Fruit fly (Drosophila melanogaster): Measurements from ENCODE around the gene Vtld.

Gene Vtld

DNA sequence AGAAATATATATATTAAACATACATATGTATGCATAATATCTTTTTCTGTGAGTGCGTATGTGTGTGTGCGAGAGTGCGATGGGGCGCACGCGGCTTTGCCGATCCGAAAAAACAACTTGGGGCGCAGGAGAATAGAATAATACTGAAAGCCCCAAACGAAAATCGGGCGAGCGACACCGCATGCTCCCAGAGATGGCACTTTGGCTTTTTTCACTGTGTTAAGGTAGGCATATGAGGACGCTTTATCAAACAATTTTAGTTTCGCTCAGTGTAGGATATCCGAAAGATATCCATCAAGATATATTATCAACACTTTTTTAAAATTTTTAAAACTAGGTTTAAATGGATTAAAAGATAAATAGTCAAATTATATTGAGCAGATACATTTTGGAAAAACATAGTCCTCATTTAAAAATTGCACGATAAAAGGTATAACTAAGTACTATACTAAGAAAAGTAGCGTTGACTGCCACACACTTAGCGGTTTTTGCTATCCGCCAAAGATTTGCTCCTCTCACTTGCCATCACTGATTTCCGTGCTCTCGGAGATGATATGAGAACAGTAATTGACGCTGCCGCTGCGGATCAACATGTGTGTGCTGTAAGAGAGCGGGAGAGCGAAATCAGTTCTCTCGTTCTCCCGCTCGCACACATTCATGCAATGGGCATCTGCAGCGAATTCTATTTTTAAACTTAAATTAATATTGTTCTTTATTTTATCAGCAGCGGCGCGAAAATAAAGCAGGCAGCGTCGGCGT, 30.9 kb downstream of the Vtld start (continued):
- no peak for TF ChIP-seq CG31388 (GFP tag; optimal IDR thresholded peaks at IDR 0.05)
- peak; percentile 96 for TF ChIP-seq Ets65A (GFP tag)
- no peak for TF ChIP-seq bigmax (GFP tag; optimal IDR thresholded peaks at IDR 0.05)
- TF ChIP-seq tx (GFP tag; optimal IDR thresholded peaks at IDR 0.05): peak; percentile 19
- TF ChIP-seq corto (GFP tag; optimal IDR thresholded peaks at IDR 0.05): no peak

DNA sequence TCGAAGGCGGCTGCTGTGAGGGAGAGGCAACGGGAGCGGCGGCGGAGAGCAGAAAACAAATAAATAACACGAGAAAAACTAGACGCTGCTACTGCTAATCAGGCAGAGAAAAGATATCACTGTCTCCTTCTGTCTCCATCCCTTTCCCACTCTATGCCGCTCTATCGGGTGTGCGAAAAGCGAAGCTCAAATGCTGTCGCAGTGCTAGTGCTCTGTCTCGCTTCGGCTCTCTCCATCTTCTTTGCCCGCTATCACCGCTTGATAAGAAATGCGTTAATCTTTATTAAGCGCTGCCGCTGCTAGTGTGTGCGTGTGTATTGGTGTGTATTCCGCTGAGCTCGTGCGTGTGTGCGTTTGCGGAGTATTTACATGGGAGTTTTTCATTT, 31.5 kb downstream of the Vtld start:
- TF ChIP-seq sqz (GFP tag; optimal IDR thresholded peaks at IDR 0.05) (no peak), tx (GFP tag; optimal IDR thresholded peaks at IDR 0.05) (no peak), abd-A (tag; optimal IDR thresholded peaks at IDR 0.05) (peak; percentile 95), Spps (tag; optimal IDR thresholded peaks at IDR 0.05) (no peak), CG1792 (GFP tag; optimal IDR thresholded peaks at IDR 0.05) (no peak), wdn (GFP tag; IDR thresholded peaks at IDR 0.05) (no peak; the same call in 1 of the 2 replicates), CG34224 (GFP tag; IDR thresholded peaks at IDR 0.05; ENCODE audit: partially characterized antibody) (peak; percentile 58; the same call in 2 of the 3 replicates), crol (GFP tag; IDR thresholded peaks at IDR 0.05) (peak; percentile 86), Camta (GFP tag; optimal IDR thresholded peaks at IDR 0.05) (no peak), CG11398 (GFP tag; optimal IDR thresholded peaks at IDR 0.05) (peak; percentile 3), dysf (GFP tag; IDR thresholded peaks at IDR 0.05) (no peak), CG5180 (GFP tag; optimal IDR thresholded peaks at IDR 0.05) (peak; percentile 32), Nf-YA (GFP tag; IDR thresholded peaks at IDR 0.05) (no peak), fd64A (GFP tag; optimal IDR thresholded peaks at IDR 0.05) (peak; percentile 17), Lhr (GFP tag; optimal IDR thresholded peaks at IDR 0.05) (no peak), pan (optimal IDR thresholded peaks at IDR 0.05) (no peak), pan (GFP tag; optimal IDR thresholded peaks at IDR 0.05 in 1 of 2, IDR thresholded peaks at IDR 0.05 in 1 of 2) (peak in 1 of 2 experiments; percentile 27), prd (optimal IDR thresholded peaks at IDR 0.05) (no peak), prd (GFP tag; IDR thresholded peaks at IDR 0.05) (no peak), org-1 (GFP tag; optimal IDR thresholded peaks at IDR 0.05) (no peak), chif (GFP tag; optimal IDR thresholded peaks at IDR 0.05) (no peak), Myb (GFP tag; optimal IDR thresholded peaks at IDR 0.05) (no peak), pzg (GFP tag; optimal IDR thresholded peaks at IDR 0.05) (no peak), zen2 (GFP tag; IDR thresholded peaks at IDR 0.05; ENCODE audit: partially characterized antibody) (no peak; the same call in 2 of the 3 replicates), D19A (tag; optimal IDR thresholded peaks at IDR 0.05) (no peak), ftz-f1 (GFP tag; optimal IDR thresholded peaks at IDR 0.05) (peak; percentile 45), BtbVII (GFP tag; optimal IDR thresholded peaks at IDR 0.05) (peak; percentile 35), CG18619 (GFP tag; optimal IDR thresholded peaks at IDR 0.05) (no peak), CG10565 (GFP tag; optimal IDR thresholded peaks at IDR 0.05) (no peak), Vsx1 (GFP tag; optimal IDR thresholded peaks at IDR 0.05) (peak; percentile 82), salm (tag; optimal IDR thresholded peaks at IDR 0.05) (peak; percentile 1), lola (GFP tag; optimal IDR thresholded peaks at IDR 0.05) (no peak), corto (GFP tag; optimal IDR thresholded peaks at IDR 0.05) (no peak), CG9932 (GFP tag; IDR thresholded peaks at IDR 0.05) (peak; percentile 29; the same call in 1 of the 2 replicates), sob (GFP tag; IDR thresholded peaks at IDR 0.05) (no peak), fd96Cb (tag; optimal IDR thresholded peaks at IDR 0.05) (no peak), Blimp-1 (GFP tag; optimal IDR thresholded peaks at IDR 0.05) (no peak), BEAF-32 (GFP tag; optimal IDR thresholded peaks at IDR 0.05) (no peak), H2.0 (GFP tag; IDR thresholded peaks at IDR 0.05) (no peak), Hand (GFP tag; optimal IDR thresholded peaks at IDR 0.05) (no peak), jumu (GFP tag; optimal IDR thresholded peaks at IDR 0.05) (no peak), NC2α (GFP tag; optimal IDR thresholded peaks at IDR 0.05) (no peak), tin (GFP tag; optimal IDR thresholded peaks at IDR 0.05) (no peak), eyg (GFP tag; optimal IDR thresholded peaks at IDR 0.05) (no peak), CG15011 (GFP tag; optimal IDR thresholded peaks at IDR 0.05) (no peak)

All from whole organism, embryonic.